Fruit fly (Drosophila melanogaster): ENCODE data around the gene CG13070.

The CG13070 gene

DNA sequence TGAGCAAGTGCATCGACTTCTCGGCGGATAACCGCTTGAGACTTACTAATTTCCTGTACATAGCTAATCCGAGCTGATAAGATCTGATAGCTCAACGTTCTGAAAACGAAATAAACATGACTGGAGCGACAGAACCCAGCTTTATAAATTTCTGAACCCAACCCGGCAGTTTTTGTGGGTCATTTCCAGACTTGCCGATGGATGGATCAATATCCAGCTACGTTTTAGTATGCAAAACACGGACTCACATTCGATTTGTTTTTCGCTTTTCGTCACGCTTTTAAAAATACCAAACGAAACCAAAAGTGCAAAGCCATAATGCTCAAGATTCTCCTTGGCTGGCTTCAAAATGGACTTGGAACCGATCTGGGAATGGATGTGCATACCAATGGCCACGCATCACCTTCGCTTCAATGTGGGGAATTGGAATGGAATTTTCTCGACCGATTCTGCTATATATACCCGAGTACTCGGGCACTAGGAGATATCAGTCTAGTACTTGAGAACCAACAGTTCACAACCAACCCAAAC lies 7.7 kb downstream of the CG13070 start, which contains the start of the genes CG34248 and CG13067:
Gene CG34248, minus strand, starts transcription at position 101 of the 531 bp plus-strand sequence.
Gene CG13067, plus strand, starts transcription at position 481 of the 531 bp plus-strand sequence.
- no peak for TF ChIP-seq fkh (GFP tag; optimal IDR thresholded peaks at IDR 0.05)
- no peak for TF ChIP-seq CG11902 (GFP tag; optimal IDR thresholded peaks at IDR 0.05)
- TF ChIP-seq Blimp-1 (GFP tag; optimal IDR thresholded peaks at IDR 0.05) = no peak
- TF ChIP-seq CG34406 (GFP tag; optimal IDR thresholded peaks at IDR 0.05) = no peak
- no peak for TF ChIP-seq Lpt (GFP tag; optimal IDR thresholded peaks at IDR 0.05)
- no peak for TF ChIP-seq Sox102F (GFP tag; optimal IDR thresholded peaks at IDR 0.05)

DNA sequence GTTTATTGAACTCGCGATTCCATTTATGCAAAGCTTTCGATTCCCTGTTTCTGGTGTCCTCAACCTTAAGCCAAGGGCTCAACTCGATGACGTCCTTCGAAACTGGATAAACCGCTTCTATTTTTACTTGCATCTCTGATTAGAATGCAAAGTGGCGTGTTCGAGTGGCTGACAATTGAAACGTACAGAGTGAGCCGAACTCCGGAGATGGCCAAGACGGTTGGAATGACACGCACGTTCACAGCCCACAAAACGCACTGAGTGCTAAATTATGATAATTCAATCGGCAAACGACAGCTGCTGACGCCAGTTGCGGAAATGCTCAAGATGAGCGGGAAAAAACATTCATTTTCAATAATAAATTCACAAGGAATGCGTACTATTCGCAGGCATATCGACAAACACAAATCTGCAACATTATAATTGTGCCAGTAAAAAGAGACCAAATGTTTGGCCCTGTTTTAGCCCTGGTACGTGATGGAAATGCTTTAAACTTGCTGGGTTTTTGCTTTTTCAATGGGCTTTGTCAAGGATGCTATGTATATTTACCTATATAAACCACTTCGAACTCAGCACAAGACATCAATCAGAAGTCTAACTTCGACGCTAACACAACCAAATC lies 9.3 kb downstream of the CG13070 start, which contains the start of gene CG13066:
Gene CG13066, plus strand, starts transcription at position 572 of the 622 bp plus-strand sequence.
- TF ChIP-seq achi (GFP tag; optimal IDR thresholded peaks at IDR 0.05) = no peak
- TF ChIP-seq topi (GFP tag; optimal IDR thresholded peaks at IDR 0.05) = no peak
- TF ChIP-seq Sox102F (GFP tag; optimal IDR thresholded peaks at IDR 0.05) = no peak
- TF ChIP-seq ss (GFP tag; optimal IDR thresholded peaks at IDR 0.05) = peak in 1 of 2 experiments; percentile 79
- TF ChIP-seq CG8319 (GFP tag; optimal IDR thresholded peaks at IDR 0.05) = no peak

DNA sequence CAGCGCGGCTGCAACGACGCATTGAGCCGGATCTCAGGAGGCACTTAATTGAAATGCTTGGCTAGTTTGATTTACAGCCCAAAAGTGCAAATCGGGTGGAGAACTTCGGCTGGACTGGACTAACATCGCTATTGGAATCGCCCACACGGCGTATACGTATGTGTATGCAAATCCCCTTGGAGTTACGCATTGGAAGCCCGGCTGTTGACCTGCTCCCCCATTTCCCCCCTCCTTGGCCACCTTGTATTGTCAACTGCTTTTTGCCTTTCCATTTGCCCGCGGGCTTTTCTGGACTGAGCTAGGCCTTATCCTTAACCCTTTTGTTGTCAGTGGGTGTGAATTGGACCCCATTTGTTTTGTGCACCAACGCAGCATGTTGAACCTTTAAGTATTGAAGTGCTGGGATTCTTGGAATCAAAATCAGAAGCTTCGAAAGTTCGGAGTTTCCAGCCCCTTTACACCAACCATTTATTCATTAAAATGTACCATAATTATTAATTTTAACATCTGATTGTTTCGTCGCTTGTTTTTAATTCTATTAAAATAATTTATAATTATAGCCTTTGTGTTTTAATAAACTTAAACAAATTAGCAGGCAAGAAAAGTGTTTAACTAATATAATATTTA lies 12.4 kb downstream of the CG13070 start:
- TF ChIP-seq CG11902 (GFP tag; optimal IDR thresholded peaks at IDR 0.05) (no peak), fd85E (GFP tag; optimal IDR thresholded peaks at IDR 0.05) (no peak), CG4318 (GFP tag; optimal IDR thresholded peaks at IDR 0.05) (no peak), CG32006 (GFP tag; optimal IDR thresholded peaks at IDR 0.05) (peak; percentile 20), cyc (GFP tag; optimal IDR thresholded peaks at IDR 0.05) (no peak), dsx (GFP tag; optimal IDR thresholded peaks at IDR 0.05; ENCODE audit: poor library complexity, severe bottlenecking) (no peak), Sox15 (GFP tag; optimal IDR thresholded peaks at IDR 0.05) (no peak), CG8632 (GFP tag; optimal IDR thresholded peaks at IDR 0.05) (no peak), dac (GFP tag; optimal IDR thresholded peaks at IDR 0.05) (no peak), Eip78C (GFP tag) (peak; percentile 68), CG11294 (GFP tag; IDR thresholded peaks at IDR 0.05) (no peak), vri (GFP tag; optimal IDR thresholded peaks at IDR 0.05) (no peak), achi (GFP tag; optimal IDR thresholded peaks at IDR 0.05) (no peak), Gug (GFP tag; IDR thresholded peaks at IDR 0.05) (no peak), CG11762 (GFP tag; optimal IDR thresholded peaks at IDR 0.05; ENCODE audit: insufficient read depth) (no peak), Eip93F (GFP tag; optimal IDR thresholded peaks at IDR 0.05) (no peak), lz (GFP tag; optimal IDR thresholded peaks at IDR 0.05) (no peak), fkh (GFP tag; optimal IDR thresholded peaks at IDR 0.05) (no peak), CG6854 (GFP tag; optimal IDR thresholded peaks at IDR 0.05) (no peak), CG1621 (tag; optimal IDR thresholded peaks at IDR 0.05) (no peak), Smox (GFP tag; optimal IDR thresholded peaks at IDR 0.05) (no peak), Ets21C (GFP tag; optimal IDR thresholded peaks at IDR 0.05) (no peak), salr (GFP tag; optimal IDR thresholded peaks at IDR 0.05) (no peak), spab (GFP tag; optimal IDR thresholded peaks at IDR 0.05) (peak; percentile 16), CG8119 (GFP tag; IDR thresholded peaks at IDR 0.05) (no peak), Sox102F (GFP tag; optimal IDR thresholded peaks at IDR 0.05) (no peak), CG16779 (tag; optimal IDR thresholded peaks at IDR 0.05) (no peak), CG34406 (GFP tag; optimal IDR thresholded peaks at IDR 0.05) (no peak), CG7368 (GFP tag; optimal IDR thresholded peaks at IDR 0.05) (no peak), acj6 (GFP tag; optimal IDR thresholded peaks at IDR 0.05) (no peak), Met (GFP tag; optimal IDR thresholded peaks at IDR 0.05) (no peak), Lpt (GFP tag; optimal IDR thresholded peaks at IDR 0.05) (no peak), CG3032 (tag; optimal IDR thresholded peaks at IDR 0.05) (peak; percentile 51), Eip75B (GFP tag; optimal IDR thresholded peaks at IDR 0.05) (no peak), Hr38 (GFP tag; optimal IDR thresholded peaks at IDR 0.05) (no peak), Ets96B (tag; optimal IDR thresholded peaks at IDR 0.05) (peak; percentile 37), Hr4 (GFP tag; optimal IDR thresholded peaks at IDR 0.05) (no peak), topi (GFP tag; optimal IDR thresholded peaks at IDR 0.05) (no peak), CG8319 (GFP tag; optimal IDR thresholded peaks at IDR 0.05) (no peak), fd59A (GFP tag; optimal IDR thresholded peaks at IDR 0.05) (peak; percentile 9), pdm3 (GFP tag; optimal IDR thresholded peaks at IDR 0.05) (no peak), ss (GFP tag; optimal IDR thresholded peaks at IDR 0.05) (no peak), Blimp-1 (GFP tag; optimal IDR thresholded peaks at IDR 0.05) (no peak)

Data from whole organism, prepupa.